Worm (Caenorhabditis elegans) whole organism, L3 larva: Measurements from ENCODE around the gene try-8.

Experiments
- R02D3.7 ChIP-seq: fragments of 150-350 bp; optimal IDR thresholded peaks from 2 replicates; lab custom pipeline; 2014; ENCODE audit warnings: missing biosample characterization, missing genetic modification characterization
- ZK546.5 ChIP-seq: sonication (generic microtip); optimal IDR thresholded peaks from 2 replicates; lab custom pipeline; 2017; ENCODE audit warnings: missing biosample characterization, missing genetic modification characterization
- aly-2 ChIP-seq: fragments of 150-350 bp; optimal IDR thresholded peaks from 2 replicates; lab custom pipeline; 2014; ENCODE audit warnings: missing biosample characterization, missing genetic modification characterization
- ama-1 ChIP-seq: fragments of 150-350 bp; optimal IDR thresholded peaks from 2 replicates; lab custom pipeline; 2018
- ceh-16 ChIP-seq: sonication (generic microtip); optimal IDR thresholded peaks from 2 replicates; lab custom pipeline; 2017; ENCODE audit warnings: missing biosample characterization, missing genetic modification characterization
- ceh-28 ChIP-seq: fragments of 150-350 bp; optimal IDR thresholded peaks from 2 replicates; lab custom pipeline; 2014; ENCODE audit warnings: missing biosample characterization, missing genetic modification reagents, missing genetic modification characterization
- daf-12 ChIP-seq: fragments of 150-350 bp; optimal IDR thresholded peaks from 2 replicates; lab custom pipeline; 2014; ENCODE audit warnings: missing biosample characterization, missing genetic modification reagents, missing genetic modification characterization
- egl-27 ChIP-seq: sonication (generic microtip); optimal IDR thresholded peaks from 4 replicates; lab custom pipeline; 2017; ENCODE audit warnings: missing biosample characterization, missing genetic modification reagents, missing genetic modification characterization
- egl-5 ChIP-seq: fragments of 150-350 bp; optimal IDR thresholded peaks from 2 replicates; lab custom pipeline; 2017; ENCODE audit warnings: missing biosample characterization, missing genetic modification reagents, missing genetic modification characterization, inconsistent platforms
- elt-1 ChIP-seq: fragments of 150-350 bp; optimal IDR thresholded peaks from 2 replicates; lab custom pipeline; 2014; ENCODE audit warnings: missing biosample characterization, missing genetic modification characterization
- elt-2 ChIP-seq: sonication (generic microtip); optimal IDR thresholded peaks from 2 replicates; lab custom pipeline; 2016; ENCODE audit warnings: missing genetic modification reagents, mild to moderate bottlenecking, missing genetic modification characterization, missing compliant biosample characterization
- elt-3 ChIP-seq, 3 experiments: fragments of 150-350 bp in 1 of 3; sonication (generic microtip) in 2 of 3; optimal IDR thresholded peaks; 2 replicates in 2 of 3; 4 replicates in 1 of 3; lab custom pipeline; 2014 to 2017; ENCODE audit warnings: missing biosample characterization in 3 of 3, missing genetic modification characterization in 3 of 3
- eor-1 ChIP-seq, 2 experiments: fragments of 150-350 bp; optimal IDR thresholded peaks; 2 replicates each; lab custom pipeline; 2014 to 2018; ENCODE audit warnings: missing biosample characterization in 2 of 2, missing genetic modification characterization in 2 of 2
- fkh-2 ChIP-seq: fragments of 150-350 bp; optimal IDR thresholded peaks from 2 replicates; lab custom pipeline; 2014; ENCODE audit warnings: missing biosample characterization, missing genetic modification reagents, missing genetic modification characterization
- fos-1 ChIP-seq: fragments of 150-350 bp; optimal IDR thresholded peaks from 2 replicates; lab custom pipeline; 2014; ENCODE audit warnings: missing biosample characterization, missing genetic modification characterization
- hmg-11 ChIP-seq: sonication (generic microtip); optimal IDR thresholded peaks from 2 replicates; lab custom pipeline; 2016; ENCODE audit warnings: missing genetic modification characterization, missing compliant biosample characterization
- lin-15B ChIP-seq: fragments of 150-350 bp; optimal IDR thresholded peaks from 2 replicates; lab custom pipeline; 2014; ENCODE audit warnings: missing biosample characterization, missing genetic modification characterization
- lsy-12 ChIP-seq: sonication (generic microtip); optimal IDR thresholded peaks from 2 replicates; lab custom pipeline; 2016; ENCODE audit warnings: mild to moderate bottlenecking, missing genetic modification characterization, missing compliant biosample characterization
- mdl-1 ChIP-seq: fragments of 150-350 bp; optimal IDR thresholded peaks from 2 replicates; lab custom pipeline; 2014; ENCODE audit warnings: missing biosample characterization, missing genetic modification characterization
- mml-1 ChIP-seq: fragments of 150-350 bp; sonication (generic microtip); optimal IDR thresholded peaks from 3 replicates; lab custom pipeline; 2014; ENCODE audit warnings: missing biosample characterization, missing genetic modification characterization
- nfya-1 ChIP-seq: sonication (generic microtip); optimal IDR thresholded peaks from 2 replicates; lab custom pipeline; 2017; ENCODE audit warnings: missing genetic modification characterization, mild to moderate bottlenecking, missing compliant biosample characterization, antibody characterized with exemption, moderate library complexity; ENCODE audit not compliant: insufficient read depth
- nhr-11 ChIP-seq: fragments of 150-350 bp; optimal IDR thresholded peaks from 2 replicates; lab custom pipeline; 2014; ENCODE audit warnings: missing biosample characterization, missing genetic modification characterization
- nhr-23 ChIP-seq: fragments of 150-350 bp; optimal IDR thresholded peaks from 2 replicates; lab custom pipeline; 2014; ENCODE audit warnings: missing biosample characterization, missing genetic modification reagents, missing genetic modification characterization
- nhr-237 ChIP-seq: fragments of 150-350 bp; optimal IDR thresholded peaks from 2 replicates; lab custom pipeline; 2014; ENCODE audit warnings: missing biosample characterization, missing genetic modification characterization
- nhr-25 ChIP-seq: sonication (generic microtip); optimal IDR thresholded peaks from 2 replicates; lab custom pipeline; 2017; ENCODE audit warnings: missing biosample characterization, missing genetic modification characterization
- nhr-28 ChIP-seq: fragments of 150-350 bp; optimal IDR thresholded peaks from 2 replicates; lab custom pipeline; 2014; ENCODE audit warnings: missing biosample characterization, missing genetic modification characterization
- nhr-67 ChIP-seq: fragments of 150-350 bp; optimal IDR thresholded peaks from 2 replicates; lab custom pipeline; 2014; ENCODE audit warnings: missing biosample characterization, missing genetic modification characterization
- nhr-76 ChIP-seq: fragments of 150-350 bp; sonication (generic microtip); optimal IDR thresholded peaks from 5 replicates; lab custom pipeline; 2014; ENCODE audit warnings: missing biosample characterization, missing genetic modification characterization
- nhr-77 ChIP-seq: fragments of 150-350 bp; optimal IDR thresholded peaks from 2 replicates; lab custom pipeline; 2014; ENCODE audit warnings: missing biosample characterization, missing genetic modification characterization
- pqm-1 ChIP-seq: fragments of 150-350 bp; optimal IDR thresholded peaks from 2 replicates; lab custom pipeline; 2017; ENCODE audit warnings: missing biosample characterization, missing genetic modification characterization, inconsistent platforms
- skn-1 ChIP-seq: fragments of 150-350 bp; optimal IDR thresholded peaks from 2 replicates; lab custom pipeline; 2014; ENCODE audit warnings: missing biosample characterization, missing genetic modification characterization
- tbx-2 ChIP-seq: sonication (generic microtip); optimal IDR thresholded peaks from 2 replicates; lab custom pipeline; 2016; ENCODE audit warnings: mild to moderate bottlenecking, missing genetic modification characterization, missing compliant biosample characterization
- unc-39 ChIP-seq: sonication (generic microtip); optimal IDR thresholded peaks from 4 replicates; lab custom pipeline; 2017; ENCODE audit warnings: missing biosample characterization, missing genetic modification characterization
- unc-62 ChIP-seq: fragments of 150-350 bp; sonication (generic microtip); optimal IDR thresholded peaks from 4 replicates; lab custom pipeline; 2014; ENCODE audit warnings: missing biosample characterization, missing genetic modification reagents, missing genetic modification characterization
- ztf-11 ChIP-seq: fragments of 150-350 bp; optimal IDR thresholded peaks from 2 replicates; lab custom pipeline; 2014; ENCODE audit warnings: missing biosample characterization, missing genetic modification characterization
- ztf-4 ChIP-seq: fragments of 150-350 bp; optimal IDR thresholded peaks from 2 replicates; lab custom pipeline; 2014; ENCODE audit warnings: missing biosample characterization, missing genetic modification characterization

The try-8 gene

ce11 chrV:7490340-7490739, 36.2 kb upstream of the try-8 start, which contains the start of gene srbc-9:
srbc-9 (minus strand) TSS chrV:7490440.
- TF ChIP-seq R02D3.7 (tag; lab: Kevin White, UChicago) = no peak
- no peak for TF ChIP-seq aly-2 (tag; lab: Kevin White, UChicago)
- no peak for TF ChIP-seq unc-62 (GFP tag; lab: Kevin White, UChicago)
- no peak for TF ChIP-seq pqm-1
- TF ChIP-seq nfya-1 (tag; lab: Kevin White, UChicago) = no peak
- TF ChIP-seq eor-1 (tag; optimal IDR thresholded peaks at IDR 0.05; lab: Kevin White, UChicago) = no peak
- no peak for TF ChIP-seq nhr-11 (tag; lab: Kevin White, UChicago)
- no peak for TF ChIP-seq fos-1 (tag; lab: Kevin White, UChicago)
- TF ChIP-seq mml-1 (tag; lab: Kevin White, UChicago) = no peak
- no peak for TF ChIP-seq mdl-1 (tag; lab: Kevin White, UChicago)

- TF ChIP-seq nhr-23 (no peak), ceh-28 (tag; lab: Kevin White, UChicago) (no peak), fkh-2 (tag; lab: Kevin White, UChicago) (no peak), ama-1 (lab: Kevin White, UChicago) (no peak), R02D3.7 (tag; lab: Kevin White, UChicago) (no peak), nhr-28 (tag; lab: Kevin White, UChicago) (no peak), lsy-12 (no peak), nhr-237 (no peak), lin-15B (no peak), ztf-11 (tag; lab: Kevin White, UChicago) (no peak), unc-62 (GFP tag; lab: Kevin White, UChicago) (no peak), nfya-1 (tag; lab: Kevin White, UChicago) (no peak), elt-2 (no peak), eor-1 (tag; optimal IDR thresholded peaks at IDR 0.05; lab: Kevin White, UChicago) (no peak), ceh-16 (tag; lab: Kevin White, UChicago) (no peak), nhr-67 (tag; lab: Kevin White, UChicago) (no peak), mml-1 (tag; lab: Kevin White, UChicago) (no peak), unc-39 (tag; lab: Kevin White, UChicago) (no peak)
- TF ChIP-seq, all 47 proteins: peak for 0
Measured at ce11 chrV:7487518-7487917, 33.4 kb upstream of the try-8 start, which contains the start of gene srbc-7. srbc-7 (minus strand) TSS chrV:7487618.

ce11 chrV:7485000-7485399, 30.9 kb upstream of the try-8 start, which contains the start of gene srbc-8:
srbc-8 (minus strand) TSS chrV:7485100.
- TF ChIP-seq unc-62 (GFP tag; lab: Kevin White, UChicago) = no peak
- TF ChIP-seq nhr-76 (tag; lab: Kevin White, UChicago) = no peak
- TF ChIP-seq, all 47 proteins: peak for 0

ce11 chrV:7480949-7481348, 26.8 kb upstream of the try-8 start, which contains the start of gene C18B10.6:
C18B10.6 (minus strand) TSS chrV:7481049.
- TF ChIP-seq unc-62 (GFP tag; lab: Kevin White, UChicago) (no peak), nhr-25 (no peak), tbx-2 (tag; lab: Kevin White, UChicago) (no peak), nhr-11 (tag; lab: Kevin White, UChicago) (no peak), nhr-77 (tag; lab: Kevin White, UChicago) (no peak), elt-1 (tag; lab: Kevin White, UChicago) (no peak), nhr-23 (no peak), ztf-4 (no peak), pqm-1 (no peak), daf-12 (tag; lab: Kevin White, UChicago) (no peak), skn-1 (no peak), nhr-76 (tag; lab: Kevin White, UChicago) (no peak), ZK546.5 (tag; lab: Kevin White, UChicago) (no peak), egl-27 (tag; lab: Kevin White, UChicago) (no peak), fos-1 (tag; lab: Kevin White, UChicago) (no peak), elt-2 (no peak), nhr-237 (no peak), hmg-11 (no peak), elt-3 (tag; optimal IDR thresholded peaks at IDR 0.05; lab: Kevin White, UChicago) (no peak), egl-5 (no peak)
